Worm (Caenorhabditis elegans) whole organism, L2 larva: ENCODE measurements around the gene srh-28.

Source experiments
- F13H6.1 ChIP-seq: sonication (generic microtip); optimal IDR thresholded peaks from 2 replicates; lab custom pipeline; 2016; ENCODE audit warnings: missing genetic modification characterization, missing compliant biosample characterization
- Y55F3AM.14 ChIP-seq: fragments of 200-800 bp; sonication (Bioruptor generic); optimal IDR thresholded peaks from 2 replicates; lab custom pipeline; 2018; ENCODE audit warnings: mild to moderate bottlenecking, missing genetic modification characterization, missing compliant biosample characterization
- alr-1 ChIP-seq: fragments of 150-350 bp; optimal IDR thresholded peaks from 2 replicates; lab custom pipeline; 2014; ENCODE audit warnings: missing biosample characterization, missing genetic modification characterization
- aly-2 ChIP-seq: fragments of 150-350 bp; optimal IDR thresholded peaks from 2 replicates; lab custom pipeline; 2014; ENCODE audit warnings: missing biosample characterization, missing genetic modification characterization
- ama-1 ChIP-seq: fragments of 150-350 bp; optimal IDR thresholded peaks from 2 replicates; lab custom pipeline; 2018; ENCODE audit warnings: inconsistent platforms
- blmp-1 ChIP-seq: sonication (generic microtip); optimal IDR thresholded peaks from 2 replicates; lab custom pipeline; 2017; ENCODE audit warnings: missing genetic modification characterization, mild to moderate bottlenecking, missing compliant biosample characterization, antibody characterized with exemption, moderate library complexity; ENCODE audit not compliant: insufficient read depth
- ceh-16 ChIP-seq: fragments of 150-350 bp; optimal IDR thresholded peaks from 2 replicates; lab custom pipeline; 2014; ENCODE audit warnings: missing biosample characterization, missing genetic modification characterization
- ceh-82 ChIP-seq: fragments of 150-350 bp; optimal IDR thresholded peaks from 2 replicates; lab custom pipeline; 2014; ENCODE audit warnings: missing biosample characterization, missing genetic modification characterization
- crh-2 ChIP-seq: sonication (generic microtip); optimal IDR thresholded peaks from 2 replicates; lab custom pipeline; 2017; ENCODE audit warnings: missing biosample characterization, missing genetic modification characterization
- dmd-4 ChIP-seq: sonication (generic microtip); optimal IDR thresholded peaks from 2 replicates; lab custom pipeline; 2017; ENCODE audit warnings: missing biosample characterization, missing genetic modification characterization
- elt-1 ChIP-seq: fragments of 150-350 bp; optimal IDR thresholded peaks from 2 replicates; lab custom pipeline; 2014; ENCODE audit warnings: missing biosample characterization, missing genetic modification characterization
- elt-3 ChIP-seq: sonication (generic microtip); optimal IDR thresholded peaks from 2 replicates; lab custom pipeline; 2017; ENCODE audit warnings: missing biosample characterization, missing genetic modification characterization
- fos-1 ChIP-seq: fragments of 150-350 bp; optimal IDR thresholded peaks from 2 replicates; lab custom pipeline; 2014; ENCODE audit warnings: missing biosample characterization, missing genetic modification characterization
- lin-11 ChIP-seq: fragments of 150-350 bp; sonication (generic microtip); optimal IDR thresholded peaks from 2 replicates; lab custom pipeline; 2014; ENCODE audit warnings: missing biosample characterization, missing genetic modification characterization, inconsistent platforms, mixed read lengths
- lin-39 ChIP-seq: fragments of 150-350 bp; optimal IDR thresholded peaks from 2 replicates; lab custom pipeline; 2014; ENCODE audit warnings: missing biosample characterization, missing genetic modification reagents, missing genetic modification characterization
- mab-5 ChIP-seq: fragments of 150-350 bp; optimal IDR thresholded peaks from 2 replicates; lab custom pipeline; 2014; ENCODE audit warnings: missing biosample characterization, missing genetic modification characterization
- nhr-10 ChIP-seq: sonication (generic microtip); optimal IDR thresholded peaks from 2 replicates; lab custom pipeline; 2017; ENCODE audit warnings: missing biosample characterization, missing genetic modification characterization
- nhr-11 ChIP-seq: fragments of 150-350 bp; optimal IDR thresholded peaks from 2 replicates; lab custom pipeline; 2014; ENCODE audit warnings: missing biosample characterization, missing genetic modification characterization
- nhr-12 ChIP-seq: fragments of 150-350 bp; optimal IDR thresholded peaks from 2 replicates; lab custom pipeline; 2014; ENCODE audit warnings: missing biosample characterization, missing genetic modification characterization
- nhr-129 ChIP-seq: fragments of 150-350 bp; optimal IDR thresholded peaks from 2 replicates; lab custom pipeline; 2014; ENCODE audit warnings: missing biosample characterization, missing genetic modification characterization
- nhr-21 ChIP-seq: fragments of 150-350 bp; optimal IDR thresholded peaks from 2 replicates; lab custom pipeline; 2014; ENCODE audit warnings: missing biosample characterization, missing genetic modification characterization
- nhr-23 ChIP-seq: fragments of 150-350 bp; optimal IDR thresholded peaks from 2 replicates; lab custom pipeline; 2014; ENCODE audit warnings: missing biosample characterization, missing genetic modification reagents, missing genetic modification characterization
- nhr-237 ChIP-seq: fragments of 150-350 bp; optimal IDR thresholded peaks from 2 replicates; lab custom pipeline; 2014; ENCODE audit warnings: missing biosample characterization, missing genetic modification characterization
- nhr-25 ChIP-seq: fragments of 150-350 bp; sonication (generic microtip); optimal IDR thresholded peaks from 3 replicates; lab custom pipeline; 2014; ENCODE audit warnings: missing biosample characterization, missing genetic modification characterization
- nhr-6 ChIP-seq: fragments of 150-350 bp; optimal IDR thresholded peaks from 2 replicates; lab custom pipeline; 2014; ENCODE audit warnings: missing biosample characterization, missing genetic modification characterization
- nhr-77 ChIP-seq: fragments of 150-350 bp; optimal IDR thresholded peaks from 2 replicates; lab custom pipeline; 2014; ENCODE audit warnings: missing biosample characterization, missing genetic modification characterization
- peb-1 ChIP-seq: fragments of 150-350 bp; optimal IDR thresholded peaks from 2 replicates; lab custom pipeline; 2014; ENCODE audit warnings: missing biosample characterization, missing genetic modification characterization
- sem-4 ChIP-seq: fragments of 150-350 bp; optimal IDR thresholded peaks from 2 replicates; lab custom pipeline; 2014; ENCODE audit warnings: missing biosample characterization, missing genetic modification reagents, missing genetic modification characterization
- sma-3 ChIP-seq: sonication (generic microtip); optimal IDR thresholded peaks from 2 replicates; lab custom pipeline; 2016; ENCODE audit warnings: missing genetic modification reagents, missing genetic modification characterization, missing compliant biosample characterization
- sma-9 ChIP-seq, 2 experiments: fragments of 150-350 bp in 1 of 2; sonication (generic microtip) in 1 of 2; optimal IDR thresholded peaks; 2 replicates each; lab custom pipeline; 2014 to 2016; ENCODE audit warnings: missing genetic modification characterization in 2 of 2, mild to moderate bottlenecking in 1 of 2, missing biosample characterization in 1 of 2, missing compliant biosample characterization in 1 of 2, missing genetic modification reagents in 1 of 2, moderate library complexity in 1 of 2
- unc-55 ChIP-seq: fragments of 150-350 bp; sonication (generic microtip); optimal IDR thresholded peaks from 3 replicates; lab custom pipeline; 2014; ENCODE audit warnings: missing biosample characterization, missing genetic modification reagents, missing genetic modification characterization
- unc-62 ChIP-seq: fragments of 150-350 bp; optimal IDR thresholded peaks from 2 replicates; lab custom pipeline; 2014; ENCODE audit warnings: missing biosample characterization, missing genetic modification reagents, missing genetic modification characterization
- zag-1 ChIP-seq: fragments of 150-350 bp; optimal IDR thresholded peaks from 2 replicates; lab custom pipeline; 2014; ENCODE audit warnings: missing biosample characterization, missing genetic modification characterization
- ztf-1 ChIP-seq: fragments of 200-800 bp; sonication (Bioruptor generic); conservative IDR thresholded peaks from 2 replicates; pipeline ENCODE4 v1.3.6; 2022; ENCODE audit warnings: missing genetic modification characterization, missing compliant biosample characterization
- ztf-11 ChIP-seq: sonication (generic microtip); optimal IDR thresholded peaks from 2 replicates; lab custom pipeline; 2017; ENCODE audit warnings: missing biosample characterization, missing genetic modification characterization
- ztf-4 ChIP-seq: fragments of 150-350 bp; optimal IDR thresholded peaks from 2 replicates; lab custom pipeline; 2014; ENCODE audit warnings: missing biosample characterization, missing genetic modification characterization

srh-28 gene

DNA sequence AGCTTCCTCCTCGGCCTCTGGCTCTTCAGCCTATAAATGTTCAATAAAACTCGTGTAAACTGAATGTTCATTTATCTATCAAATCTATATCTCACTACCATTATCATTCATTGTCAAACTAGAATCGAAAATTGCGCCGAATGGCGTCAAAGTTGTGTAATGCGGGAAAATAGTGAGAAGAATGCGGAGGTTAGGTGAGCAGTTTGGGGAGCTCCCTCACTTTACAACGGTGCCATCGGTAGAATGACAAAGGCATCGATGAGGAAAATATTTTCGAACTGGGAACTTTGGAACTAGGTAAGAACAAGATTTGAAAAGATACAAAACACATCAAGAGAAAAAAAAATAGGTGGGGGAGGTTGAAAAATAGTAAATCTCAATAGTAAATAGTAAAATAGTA lies 8.0 kb downstream of the srh-28 start:
- no peak for TF ChIP-seq elt-1 (tag; lab: Kevin White, UChicago)
- no peak for TF ChIP-seq nhr-23
- TF ChIP-seq nhr-25 = no peak
- TF ChIP-seq nhr-237 (tag; lab: Kevin White, UChicago) = no peak
- no peak for TF ChIP-seq nhr-21
- TF ChIP-seq ceh-16 (tag; lab: Kevin White, UChicago) = no peak
- TF ChIP-seq sma-9 (GFP tag; optimal IDR thresholded peaks at IDR 0.05; lab: Kevin White, UChicago) = no peak
- no peak for TF ChIP-seq sma-9 (tag; optimal IDR thresholded peaks at IDR 0.05; lab: Kevin White, UChicago)
- TF ChIP-seq elt-3 = no peak
- no peak for TF ChIP-seq mab-5 (tag; lab: Kevin White, UChicago)
- no peak for TF ChIP-seq unc-62 (GFP tag; lab: Kevin White, UChicago)
- no peak for TF ChIP-seq fos-1 (tag; lab: Kevin White, UChicago)
- TF ChIP-seq lin-39 = no peak
- TF ChIP-seq crh-2 (tag; lab: Kevin White, UChicago) = no peak
- TF ChIP-seq nhr-10 (tag; lab: Kevin White, UChicago) = no peak
- no peak for TF ChIP-seq nhr-12 (tag; lab: Kevin White, UChicago)
- TF ChIP-seq ztf-11 (tag; lab: Kevin White, UChicago) = no peak

DNA sequence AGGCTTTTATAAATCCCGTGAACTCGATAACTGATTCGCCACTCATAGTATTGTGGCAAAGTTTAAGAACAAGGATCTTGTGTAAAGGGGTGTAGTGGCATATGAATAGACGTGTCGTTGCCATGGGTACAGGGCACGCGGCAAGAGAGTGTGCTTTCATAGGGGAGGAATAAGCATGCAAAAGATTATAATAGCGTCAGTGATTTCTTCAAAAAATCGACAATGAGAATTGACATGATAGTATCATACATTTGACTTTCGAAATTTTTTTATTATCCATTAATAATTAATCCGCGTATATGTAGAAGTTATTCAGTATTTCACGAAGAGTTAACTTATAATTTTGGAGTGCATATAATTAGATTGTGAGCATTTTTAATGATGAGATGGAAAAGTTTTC lies 10.6 kb downstream of the srh-28 start, which contains the start of gene bbs-8:
Gene bbs-8 (minus strand): TSS at position 101 of the 400 bp plus-strand sequence.
- TF ChIP-seq sem-4 (tag; lab: Kevin White, UChicago) (no peak), nhr-237 (tag; lab: Kevin White, UChicago) (no peak), aly-2 (tag; lab: Kevin White, UChicago) (no peak), crh-2 (tag; lab: Kevin White, UChicago) (no peak), Y55F3AM.14 (GFP tag; lab: Kevin White, UChicago) (no peak), F13H6.1 (tag; lab: Kevin White, UChicago) (no peak), peb-1 (tag; lab: Kevin White, UChicago) (no peak), ztf-11 (tag; lab: Kevin White, UChicago) (no peak), nhr-129 (tag; lab: Kevin White, UChicago) (no peak), sma-3 (GFP tag; lab: Kevin White, UChicago) (no peak), ama-1 (lab: Kevin White, UChicago) (no peak), lin-11 (tag; lab: Kevin White, UChicago) (no peak), elt-1 (tag; lab: Kevin White, UChicago) (no peak)

DNA sequence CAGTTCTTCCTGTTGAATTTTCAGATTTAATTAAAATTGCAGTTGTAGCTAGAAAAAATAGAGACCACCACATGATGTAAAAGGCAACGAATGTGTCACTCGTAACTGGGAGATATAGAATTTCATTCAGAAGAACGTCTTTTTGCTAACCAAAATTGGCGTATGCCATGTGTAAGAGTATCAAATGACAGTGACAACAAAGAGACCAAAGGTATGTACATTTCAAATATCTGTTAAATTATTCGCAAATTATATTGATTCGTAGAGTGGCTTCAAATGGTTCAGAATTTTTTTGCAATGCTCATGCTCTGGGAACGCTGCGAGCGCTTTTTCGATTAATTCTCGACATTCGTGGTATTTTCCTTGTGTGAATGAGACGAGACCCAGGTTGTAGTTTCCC lies 13.2 kb downstream of the srh-28 start, which contains the start of gene T25F10.4:
Gene T25F10.4 (minus strand): TSS at position 101 of the 400 bp plus-strand sequence.
- TF ChIP-seq ceh-82 (tag; lab: Kevin White, UChicago) = no peak
- TF ChIP-seq dmd-4 (tag; lab: Kevin White, UChicago) = no peak
- no peak for TF ChIP-seq nhr-237 (tag; lab: Kevin White, UChicago)
- no peak for TF ChIP-seq peb-1 (tag; lab: Kevin White, UChicago)
- TF ChIP-seq fos-1 (tag; lab: Kevin White, UChicago) = no peak
- TF ChIP-seq nhr-77 (tag; lab: Kevin White, UChicago) = no peak
- no peak for TF ChIP-seq lin-11 (tag; lab: Kevin White, UChicago)
- no peak for TF ChIP-seq Y55F3AM.14 (GFP tag; lab: Kevin White, UChicago)
- no peak for TF ChIP-seq nhr-25
- TF ChIP-seq ztf-1 (GFP tag; lab: Robert Waterston, UW) = no peak
- TF ChIP-seq ztf-4 (tag; lab: Kevin White, UChicago) = no peak
- TF ChIP-seq blmp-1 (tag; lab: Kevin White, UChicago) = no peak
- no peak for TF ChIP-seq sem-4 (tag; lab: Kevin White, UChicago)
- no peak for TF ChIP-seq nhr-11 (tag; lab: Kevin White, UChicago)
- TF ChIP-seq crh-2 (tag; lab: Kevin White, UChicago) = no peak

DNA sequence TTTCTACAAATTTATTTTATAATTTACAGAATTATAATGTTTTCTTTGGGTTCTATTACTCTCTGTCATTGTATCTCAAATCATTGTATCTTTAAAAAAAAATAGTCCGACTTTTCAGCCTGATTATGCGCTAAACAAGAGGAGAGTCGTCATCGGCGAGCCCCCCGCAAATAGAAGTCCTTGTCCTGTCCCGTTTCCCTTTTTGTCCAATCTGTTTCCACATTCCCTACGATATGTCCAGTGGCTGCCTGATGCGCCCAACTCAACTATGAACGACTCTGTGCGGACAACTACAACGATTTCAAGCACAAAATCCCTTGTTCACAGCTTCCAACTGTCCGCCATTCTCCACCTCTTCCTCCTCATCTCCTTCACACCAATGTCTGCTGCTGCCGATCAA lies 17.6 kb downstream of the srh-28 start, which contains the start of gene dbl-1:
Gene dbl-1 (plus strand): TSS at position 119 of the 400 bp plus-strand sequence.
- no peak for TF ChIP-seq ztf-4 (tag; lab: Kevin White, UChicago)
- no peak for TF ChIP-seq dmd-4 (tag; lab: Kevin White, UChicago)
- no peak for TF ChIP-seq nhr-6
- TF ChIP-seq alr-1 (tag; lab: Kevin White, UChicago) = no peak
- no peak for TF ChIP-seq ceh-16 (tag; lab: Kevin White, UChicago)
- TF ChIP-seq aly-2 (tag; lab: Kevin White, UChicago) = no peak
- TF ChIP-seq unc-55 (GFP tag; lab: Kevin White, UChicago) = no peak
- TF ChIP-seq nhr-12 (tag; lab: Kevin White, UChicago) = no peak
- no peak for TF ChIP-seq ztf-1 (GFP tag; lab: Robert Waterston, UW)
- TF ChIP-seq zag-1 (tag; lab: Kevin White, UChicago) = no peak
